Worm (Caenorhabditis elegans) whole organism, late embryonic: ENCODE results near the gene fbxc-44.

ENCODE experiments used
- C38D4.7 ChIP-seq: fragments of 200-800 bp; sonication (Bioruptor generic); optimal IDR thresholded peaks from 2 replicates; lab custom pipeline; 2018; ENCODE audit warnings: mild to moderate bottlenecking, missing genetic modification characterization, moderate library complexity, missing compliant biosample characterization
- F13H6.1 ChIP-seq: sonication (generic microtip); optimal IDR thresholded peaks from 2 replicates; lab custom pipeline; 2016; ENCODE audit warnings: missing genetic modification characterization, missing compliant biosample characterization
- K09A11.1 ChIP-seq: sonication (generic microtip); optimal IDR thresholded peaks from 2 replicates; lab custom pipeline; 2017; ENCODE audit warnings: antibody characterized with exemption, mild to moderate bottlenecking, missing genetic modification characterization, missing compliant biosample characterization; ENCODE audit not compliant: insufficient read depth
- Y22D7AL.16 ChIP-seq: sonication (generic microtip); optimal IDR thresholded peaks from 2 replicates; lab custom pipeline; 2016; ENCODE audit warnings: missing genetic modification characterization, missing compliant biosample characterization
- ceh-22 ChIP-seq: sonication (generic microtip); optimal IDR thresholded peaks from 2 replicates; lab custom pipeline; 2017; ENCODE audit warnings: missing biosample characterization, missing genetic modification characterization
- ceh-30 ChIP-seq: fragments of 150-350 bp; optimal IDR thresholded peaks from 2 replicates; lab custom pipeline; 2014; ENCODE audit warnings: missing biosample characterization, missing genetic modification characterization
- ceh-31 ChIP-seq: sonication (generic microtip); optimal IDR thresholded peaks from 2 replicates; lab custom pipeline; 2016; ENCODE audit warnings: missing genetic modification characterization, missing compliant biosample characterization
- ceh-48 ChIP-seq: sonication (generic microtip); optimal IDR thresholded peaks from 2 replicates; lab custom pipeline; 2016; ENCODE audit warnings: missing genetic modification characterization, inconsistent platforms, missing compliant biosample characterization
- ceh-9 ChIP-seq: sonication (generic microtip); optimal IDR thresholded peaks from 2 replicates; lab custom pipeline; 2016; ENCODE audit warnings: mild to moderate bottlenecking, missing genetic modification characterization, inconsistent platforms, missing compliant biosample characterization
- ets-4 ChIP-seq: sonication (generic microtip); optimal IDR thresholded peaks from 2 replicates; lab custom pipeline; 2016; ENCODE audit warnings: missing genetic modification characterization, missing compliant biosample characterization
- eyg-1 ChIP-seq: sonication (generic microtip); optimal IDR thresholded peaks from 2 replicates; lab custom pipeline; 2016; ENCODE audit warnings: missing genotype, missing genetic modification characterization, missing compliant biosample characterization
- fkh-6 ChIP-seq: sonication (generic microtip); optimal IDR thresholded peaks from 2 replicates; lab custom pipeline; 2016; ENCODE audit warnings: missing genetic modification characterization, missing compliant biosample characterization
- gmeb-2 ChIP-seq: sonication (generic microtip); optimal IDR thresholded peaks from 2 replicates; lab custom pipeline; 2016; ENCODE audit warnings: missing genetic modification characterization, inconsistent platforms, missing compliant biosample characterization
- hlh-13 ChIP-seq: fragments of 200-800 bp; sonication (Bioruptor generic); optimal IDR thresholded peaks from 2 replicates; lab custom pipeline; 2018; ENCODE audit warnings: mild to moderate bottlenecking, missing genetic modification characterization, missing compliant biosample characterization
- hlh-6 ChIP-seq: sonication (generic microtip); optimal IDR thresholded peaks from 2 replicates; lab custom pipeline; 2016; ENCODE audit warnings: missing genotype, missing genetic modification characterization, missing compliant biosample characterization
- lim-6 ChIP-seq: sonication (generic microtip); optimal IDR thresholded peaks from 2 replicates; lab custom pipeline; 2016; ENCODE audit warnings: missing genetic modification characterization, missing compliant biosample characterization
- lin-11 ChIP-seq: fragments of 200-800 bp; sonication (Bioruptor generic); optimal IDR thresholded peaks from 2 replicates; lab custom pipeline; 2018; ENCODE audit warnings: mild to moderate bottlenecking, missing genetic modification characterization, missing compliant biosample characterization
- nfya-1 ChIP-seq: sonication (generic microtip); optimal IDR thresholded peaks from 2 replicates; lab custom pipeline; 2017; ENCODE audit warnings: missing genetic modification characterization, mild to moderate bottlenecking, missing compliant biosample characterization, antibody characterized with exemption, moderate library complexity
- pat-9 ChIP-seq: fragments of 200-800 bp; sonication (Bioruptor generic); optimal IDR thresholded peaks from 2 replicates; lab custom pipeline; 2018; ENCODE audit warnings: mild to moderate bottlenecking, missing genetic modification characterization, moderate library complexity, missing compliant biosample characterization
- pax-1 ChIP-seq: fragments of 150-350 bp; optimal IDR thresholded peaks from 2 replicates; lab custom pipeline; 2014; ENCODE audit warnings: missing biosample characterization, missing genetic modification characterization
- pha-2 ChIP-seq: sonication (generic microtip); optimal IDR thresholded peaks from 2 replicates; lab custom pipeline; 2017; ENCODE audit warnings: mild to moderate bottlenecking, missing genetic modification characterization, missing compliant biosample characterization
- pha-4 ChIP-seq: fragments of 150-350 bp; optimal IDR thresholded peaks from 2 replicates; lab custom pipeline; 2018; ENCODE audit warnings: missing biosample characterization, missing genetic modification reagents, missing genetic modification characterization
- pros-1 ChIP-seq: fragments of 150-350 bp; optimal IDR thresholded peaks from 2 replicates; lab custom pipeline; 2014; ENCODE audit warnings: missing biosample characterization, missing genetic modification reagents, missing genetic modification characterization
- rnt-1 ChIP-seq: sonication (generic microtip); optimal IDR thresholded peaks from 2 replicates; lab custom pipeline; 2016; ENCODE audit warnings: missing genetic modification characterization, missing compliant biosample characterization
- sdc-2 ChIP-seq: sonication (generic microtip); optimal IDR thresholded peaks from 2 replicates; lab custom pipeline; 2016; ENCODE audit warnings: missing genotype, missing genetic modification characterization, missing compliant biosample characterization
- syd-9 ChIP-seq: sonication (generic microtip); optimal IDR thresholded peaks from 2 replicates; lab custom pipeline; 2016; ENCODE audit warnings: mild to moderate bottlenecking, missing genetic modification characterization, moderate library complexity, missing compliant biosample characterization
- ttx-3 ChIP-seq: sonication (generic microtip); optimal IDR thresholded peaks from 2 replicates; lab custom pipeline; 2016; ENCODE audit warnings: missing genetic modification reagents, missing genetic modification characterization, missing compliant biosample characterization
- unc-3 ChIP-seq, 2 experiments: fragments of 200-800 bp in 1 of 2; sonication (Bioruptor generic) in 1 of 2; sonication (generic microtip) in 1 of 2; conservative IDR thresholded peaks in 1 of 2; optimal IDR thresholded peaks in 1 of 2; 2 replicates each; pipeline versions ENCODE4 v1.3.6 to Lab custom; 2016 to 2022; ENCODE audit warnings: missing compliant biosample characterization in 2 of 2, missing genetic modification characterization in 2 of 2, missing genetic modification reagents in 1 of 2
- unc-42 ChIP-seq: sonication (generic microtip); optimal IDR thresholded peaks from 2 replicates; lab custom pipeline; 2016; ENCODE audit warnings: missing genotype, missing genetic modification characterization, missing compliant biosample characterization

Gene fbxc-44

ce11 chrII:4244959-4245358, 7.4 kb upstream of the fbxc-44 start:
- TF ChIP-seq ceh-22 (tag; lab: Kevin White, UChicago) (no peak), Y22D7AL.16 (no peak), pha-2 (tag; lab: Kevin White, UChicago) (no peak), eyg-1 (tag; lab: Kevin White, UChicago) (no peak), F13H6.1 (tag; lab: Kevin White, UChicago) (no peak), lin-11 (no peak), hlh-13 (GFP tag; lab: Kevin White, UChicago) (no peak), sdc-2 (no peak), pros-1 (tag; lab: Kevin White, UChicago) (no peak), gmeb-2 (tag; lab: Kevin White, UChicago) (no peak), fkh-6 (no peak), ceh-48 (tag; lab: Kevin White, UChicago) (no peak), ceh-30 (tag; lab: Kevin White, UChicago) (no peak), K09A11.1 (tag; lab: Kevin White, UChicago) (no peak), unc-3 (GFP tag; conservative IDR thresholded peaks at IDR 0.05; lab: Robert Waterston, UW) (no peak), unc-3 (tag; optimal IDR thresholded peaks at IDR 0.05; lab: Kevin White, UChicago) (no peak)
- TF ChIP-seq, all 69 proteins: peak for 0

ce11 chrII:4238963-4239362, 1.4 kb upstream of the fbxc-44 start:
- TF ChIP-seq hlh-6 (no peak), ets-4 (tag; lab: Kevin White, UChicago) (no peak), ceh-9 (no peak), pax-1 (tag; lab: Kevin White, UChicago) (no peak), fkh-6 (no peak), lim-6 (tag; lab: Kevin White, UChicago) (no peak), nfya-1 (peak; percentile 93)
- TF ChIP-seq, all 69 proteins: peak for 1

- no peak for TF ChIP-seq ttx-3
- TF ChIP-seq ceh-31 (tag; lab: Kevin White, UChicago), result no peak
- TF ChIP-seq hlh-6, result no peak
- no peak for TF ChIP-seq fkh-6
- TF ChIP-seq pha-4, result no peak
- no peak for TF ChIP-seq lim-6 (tag; lab: Kevin White, UChicago)
- TF ChIP-seq rnt-1 (tag; lab: Kevin White, UChicago), result no peak
- TF ChIP-seq ceh-9, result no peak
Measured at ce11 chrII:4235959-4236358, 1.6 kb downstream of the fbxc-44 start, which contains the start of gene fbxc-43. Gene fbxc-43 (minus strand): TSS chrII:4235996.

- TF ChIP-seq unc-42 (tag; lab: Kevin White, UChicago) (no peak), pros-1 (tag; lab: Kevin White, UChicago) (no peak), pha-2 (tag; lab: Kevin White, UChicago) (no peak), pax-1 (tag; lab: Kevin White, UChicago) (no peak), syd-9 (tag; lab: Kevin White, UChicago) (no peak), pat-9 (tag; lab: Kevin White, UChicago) (no peak), nfya-1 (no peak), ceh-48 (tag; lab: Kevin White, UChicago) (no peak), ceh-22 (tag; lab: Kevin White, UChicago) (no peak)
Measured at ce11 chrII:4230816-4231435, 6.6 kb downstream of the fbxc-44 start, which contains the start of gene C16A11.10. Gene C16A11.10 (plus strand): TSS chrII:4231385.

- TF ChIP-seq nfya-1 (no peak), C38D4.7 (GFP tag; lab: Kevin White, UChicago) (no peak)
Measured at ce11 chrII:4229106-4229708, 8.3 kb downstream of the fbxc-44 start, which contains the start of gene C16A11.3. Gene C16A11.3 (plus strand): TSS chrII:4229545.
